Fruit fly (Drosophila melanogaster): ENCODE results near the gene RhoGAP92B.
A peak's percentile ranks its signal among the peaks of the same experiment; 100 is the strongest.

The RhoGAP92B gene

DNA sequence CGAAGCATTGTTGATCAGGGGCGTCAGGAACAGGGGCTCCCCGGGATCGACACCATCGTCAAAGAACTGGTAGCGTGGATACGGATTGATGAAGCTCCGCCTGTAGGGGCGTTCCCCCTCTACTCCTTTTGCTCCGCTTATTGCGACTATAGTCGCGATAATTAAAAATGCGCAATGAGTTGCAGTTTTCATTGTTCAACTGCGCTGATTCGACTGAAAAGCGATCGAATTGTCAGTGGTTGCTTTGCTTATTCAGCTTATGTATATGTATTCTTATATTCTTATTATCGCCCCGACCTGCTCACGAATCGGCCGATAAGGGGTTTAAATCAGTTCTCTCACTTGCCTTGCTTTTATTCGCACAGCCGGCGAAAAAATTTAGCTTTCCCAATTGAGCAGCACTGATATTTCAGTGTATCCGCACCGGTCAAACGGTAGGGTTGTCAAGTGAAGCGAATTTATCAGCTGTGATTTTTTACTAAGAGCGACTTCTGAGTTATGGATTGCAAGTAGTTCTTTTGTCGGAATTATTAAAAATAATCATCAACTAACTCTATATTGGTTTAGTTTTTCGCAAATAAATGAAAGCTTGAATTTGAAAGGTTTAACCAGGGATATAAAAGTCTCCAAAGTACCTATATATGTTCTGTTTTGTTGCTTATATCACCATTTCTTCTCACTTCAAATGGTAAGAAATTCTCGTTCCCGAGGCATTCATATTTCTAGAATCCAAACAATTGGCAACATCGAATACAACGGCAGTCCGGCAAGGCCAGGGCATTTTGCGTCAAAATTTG, 40.8 kb upstream of the RhoGAP92B start, which contains the start of the genes CG4572 and CG4686 (continued):
- TF ChIP-seq CG10321 (GFP tag; IDR thresholded peaks at IDR 0.05) = no peak
- no peak for TF ChIP-seq gsb (GFP tag; IDR thresholded peaks at IDR 0.05)
- no peak for TF ChIP-seq sd (tag; optimal IDR thresholded peaks at IDR 0.05)
- no peak for TF ChIP-seq pb (GFP tag; optimal IDR thresholded peaks at IDR 0.05)
- TF ChIP-seq yki (optimal IDR thresholded peaks at IDR 0.05) = no peak
- peak; percentile 88 for TF ChIP-seq phol (tag; optimal IDR thresholded peaks at IDR 0.05)
- no peak for TF ChIP-seq fd64A (GFP tag; optimal IDR thresholded peaks at IDR 0.05)
- peak; percentile 83 for TF ChIP-seq nmo (GFP tag; optimal IDR thresholded peaks at IDR 0.05)
- TF ChIP-seq CG10979 (tag; optimal IDR thresholded peaks at IDR 0.05) = peak; percentile 61
- TF ChIP-seq Hsf (GFP tag; optimal IDR thresholded peaks at IDR 0.05) = peak; percentile 83
- no peak for TF ChIP-seq Eip74EF (GFP tag; optimal IDR thresholded peaks at IDR 0.05)
- peak; percentile 67 for TF ChIP-seq repo (GFP tag; optimal IDR thresholded peaks at IDR 0.05)
- TF ChIP-seq CG9437 (GFP tag; optimal IDR thresholded peaks at IDR 0.05) = peak; percentile 74
- peak; percentile 36 for TF ChIP-seq CG1792 (GFP tag; optimal IDR thresholded peaks at IDR 0.05)
- peak; percentile 78 for TF ChIP-seq CG18599 (GFP tag; optimal IDR thresholded peaks at IDR 0.05)
- peak; percentile 18; the same call in 2 of the 3 replicates for TF ChIP-seq B-H1 (GFP tag; IDR thresholded peaks at IDR 0.05)
- peak; percentile 78 for TF ChIP-seq CG4854 (GFP tag; optimal IDR thresholded peaks at IDR 0.05)
- TF ChIP-seq CG13424 (tag; optimal IDR thresholded peaks at IDR 0.05) = peak; percentile 81
- peak; percentile 32 for TF ChIP-seq gfzf (GFP tag; optimal IDR thresholded peaks at IDR 0.05)
- no peak for TF ChIP-seq nerfin-2 (GFP tag; IDR thresholded peaks at IDR 0.05; ENCODE audit: partially characterized antibody)
- peak; percentile 56; the same call in 1 of the 3 replicates for TF ChIP-seq knrl (GFP tag; IDR thresholded peaks at IDR 0.05; ENCODE audit: partially characterized antibody)
- peak; percentile 67 for TF ChIP-seq CG4617 (GFP tag; optimal IDR thresholded peaks at IDR 0.05; ENCODE audit: borderline replicate concordance)
- peak; percentile 83 for TF ChIP-seq CG4404 (GFP tag; IDR thresholded peaks at IDR 0.05)
- no peak for TF ChIP-seq dimm (GFP tag; IDR thresholded peaks at IDR 0.05)
- TF ChIP-seq CG10543 (GFP tag; optimal IDR thresholded peaks at IDR 0.05) = peak; percentile 83
- peak in 1 of 3 experiments; percentile 14 for TF ChIP-seq Stat92E (GFP tag; optimal IDR thresholded peaks at IDR 0.05)
- peak; percentile 77 for TF ChIP-seq CG6689 (GFP tag; IDR thresholded peaks at IDR 0.05)
- peak; percentile 78 for TF ChIP-seq ssp (GFP tag; IDR thresholded peaks at IDR 0.05)
- TF ChIP-seq CG2889 (GFP tag; IDR thresholded peaks at IDR 0.05) = no peak
- TF ChIP-seq fd3F (GFP tag; optimal IDR thresholded peaks at IDR 0.05) = peak; percentile 66
- peak; percentile 84 for TF ChIP-seq Dip3 (GFP tag; optimal IDR thresholded peaks at IDR 0.05)
- TF ChIP-seq cwo (GFP tag; optimal IDR thresholded peaks at IDR 0.05) = peak; percentile 57
- TF ChIP-seq ems (GFP tag; optimal IDR thresholded peaks at IDR 0.05) = peak; percentile 89
- peak; percentile 91 for TF ChIP-seq CG15514 (GFP tag; optimal IDR thresholded peaks at IDR 0.05)
- no peak for TF ChIP-seq pan (optimal IDR thresholded peaks at IDR 0.05)
- TF ChIP-seq pan (GFP tag; optimal IDR thresholded peaks at IDR 0.05 in 1 of 2, IDR thresholded peaks at IDR 0.05 in 1 of 2) = peak in 1 of 2 experiments; percentile 74
- no peak for TF ChIP-seq tap (tag; optimal IDR thresholded peaks at IDR 0.05)
- no peak; the same call in 2 of the 3 replicates for TF ChIP-seq Mrtf (GFP tag; IDR thresholded peaks at IDR 0.05)
- TF ChIP-seq dysf (GFP tag; IDR thresholded peaks at IDR 0.05) = peak; percentile 92
- no peak for TF ChIP-seq slou (GFP tag; optimal IDR thresholded peaks at IDR 0.05)
- TF ChIP-seq CG3065 (GFP tag; optimal IDR thresholded peaks at IDR 0.05) = peak; percentile 28
- TF ChIP-seq dmrt11E (tag; optimal IDR thresholded peaks at IDR 0.05) = peak; percentile 47
- peak; percentile 55 for TF ChIP-seq scrt (GFP tag; optimal IDR thresholded peaks at IDR 0.05)
- peak; percentile 55 for TF ChIP-seq CG31388 (GFP tag; optimal IDR thresholded peaks at IDR 0.05)
- TF ChIP-seq sr (GFP tag; IDR thresholded peaks at IDR 0.05) = peak; percentile 5; the same call in 1 of the 3 replicates
- TF ChIP-seq ab (GFP tag; optimal IDR thresholded peaks at IDR 0.05) = no peak
- peak; percentile 39 for TF ChIP-seq CG17186 (GFP tag; optimal IDR thresholded peaks at IDR 0.05)
- TF ChIP-seq bab2 (GFP tag; optimal IDR thresholded peaks at IDR 0.05) = peak; percentile 94

Data from whole organism, embryonic.